Fruit fly (Drosophila melanogaster): ENCODE data around the gene CG4887.

The CG4887 gene

DNA sequence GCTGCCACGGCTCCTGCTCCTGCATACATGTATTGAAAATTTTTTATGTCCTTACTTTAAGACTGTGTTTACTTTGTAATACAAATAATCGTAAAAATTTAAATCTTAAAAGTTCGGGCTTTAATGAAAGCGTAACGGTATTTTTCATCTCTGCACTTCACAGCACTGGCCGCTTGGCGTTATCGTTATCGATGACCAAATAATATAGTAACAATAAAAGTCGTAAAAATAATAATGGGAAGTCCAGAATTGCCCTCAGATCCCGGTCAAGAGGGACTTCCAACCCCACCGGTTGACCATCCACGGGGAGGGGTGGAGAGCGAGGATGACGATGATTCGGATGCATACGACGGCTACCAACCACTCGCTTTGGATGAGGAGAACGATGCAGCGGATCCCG lies 6.5 kb upstream of the CG4887 start, which contains the start of gene CG14341 (continued):
- TF ChIP-seq fd64A (GFP tag; optimal IDR thresholded peaks at IDR 0.05) (no peak), her (GFP tag; optimal IDR thresholded peaks at IDR 0.05) (no peak), D (optimal IDR thresholded peaks at IDR 0.05) (no peak), D (GFP tag; optimal IDR thresholded peaks at IDR 0.05) (no peak), CG10274 (GFP tag; optimal IDR thresholded peaks at IDR 0.05) (no peak), CG10267 (tag; optimal IDR thresholded peaks at IDR 0.05) (peak; percentile 76), CG1233 (GFP tag; optimal IDR thresholded peaks at IDR 0.05) (no peak), odd (GFP tag; optimal IDR thresholded peaks at IDR 0.05) (no peak), rib (GFP tag; IDR thresholded peaks at IDR 0.05) (no peak), CG6272 (GFP tag; IDR thresholded peaks at IDR 0.05) (no peak), CG2120 (GFP tag; optimal IDR thresholded peaks at IDR 0.05) (no peak), CG11247 (GFP tag; IDR thresholded peaks at IDR 0.05) (no peak), Stat92E (GFP tag; optimal IDR thresholded peaks at IDR 0.05) (no peak), kay (GFP tag; optimal IDR thresholded peaks at IDR 0.05) (no peak), mam (GFP tag; optimal IDR thresholded peaks at IDR 0.05) (no peak), jumu (GFP tag; optimal IDR thresholded peaks at IDR 0.05) (no peak), CG12744 (GFP tag; optimal IDR thresholded peaks at IDR 0.05) (no peak), CG3838 (GFP tag; optimal IDR thresholded peaks at IDR 0.05) (no peak), CG1602 (GFP tag; optimal IDR thresholded peaks at IDR 0.05) (no peak), Med (GFP tag) (peak; percentile 21), CG14050 (GFP tag; IDR thresholded peaks at IDR 0.05) (no peak), dan (GFP tag; IDR thresholded peaks at IDR 0.05) (no peak), CG11560 (tag; IDR thresholded peaks at IDR 0.05) (no peak), CG2889 (GFP tag; IDR thresholded peaks at IDR 0.05) (no peak), Chrac-16 (GFP tag; optimal IDR thresholded peaks at IDR 0.05) (no peak), z (GFP tag; IDR thresholded peaks at IDR 0.05) (no peak), Eip74EF (GFP tag; optimal IDR thresholded peaks at IDR 0.05) (no peak), slp2 (GFP tag; optimal IDR thresholded peaks at IDR 0.05) (no peak), CG5953 (GFP tag; IDR thresholded peaks at IDR 0.05) (no peak), BEAF-32 (GFP tag; optimal IDR thresholded peaks at IDR 0.05) (peak; percentile 35), run (tag; optimal IDR thresholded peaks at IDR 0.05) (no peak), CG1792 (GFP tag; optimal IDR thresholded peaks at IDR 0.05) (no peak), CG12659 (GFP tag; optimal IDR thresholded peaks at IDR 0.05) (peak; percentile 2), stwl (tag; optimal IDR thresholded peaks at IDR 0.05) (peak; percentile 53), CG6689 (GFP tag; IDR thresholded peaks at IDR 0.05) (no peak), twi (tag; optimal IDR thresholded peaks at IDR 0.05) (no peak), CG10147 (GFP tag; optimal IDR thresholded peaks at IDR 0.05) (no peak), ab (GFP tag; optimal IDR thresholded peaks at IDR 0.05) (no peak), gro (GFP tag; optimal IDR thresholded peaks at IDR 0.05) (no peak), CG10209 (GFP tag; optimal IDR thresholded peaks at IDR 0.05) (no peak), CG7987 (GFP tag; optimal IDR thresholded peaks at IDR 0.05) (no peak), gcm2 (GFP tag; optimal IDR thresholded peaks at IDR 0.05) (no peak), az2 (GFP tag; optimal IDR thresholded peaks at IDR 0.05) (no peak), Myb (GFP tag; optimal IDR thresholded peaks at IDR 0.05) (peak; percentile 91), Trl (optimal IDR thresholded peaks at IDR 0.05) (no peak), Trl (GFP tag; optimal IDR thresholded peaks at IDR 0.05) (no peak), trh (GFP tag; optimal IDR thresholded peaks at IDR 0.05) (no peak), CG18619 (GFP tag; optimal IDR thresholded peaks at IDR 0.05) (no peak), CG4617 (GFP tag; optimal IDR thresholded peaks at IDR 0.05; ENCODE audit: borderline replicate concordance) (no peak), Sox102F (GFP tag; optimal IDR thresholded peaks at IDR 0.05) (no peak), Dll (GFP tag; IDR thresholded peaks at IDR 0.05; ENCODE audit: partially characterized antibody) (peak; percentile 53; the same call in 2 of the 4 replicates), MTF-1 (GFP tag; optimal IDR thresholded peaks at IDR 0.05; ENCODE audit: borderline replicate concordance) (no peak), Dfd (GFP tag; optimal IDR thresholded peaks at IDR 0.05) (no peak)
